Worm (Caenorhabditis elegans) whole organism, mixed stage, embryonic: ENCODE results near the gene fbxa-164.

Source experiments
- M03D4.4 ChIP-seq: sonication (generic microtip); optimal IDR thresholded peaks from 2 replicates; lab custom pipeline; 2017; ENCODE audit warnings: mild to moderate bottlenecking, missing genetic modification characterization, missing compliant biosample characterization
- bed-3 ChIP-seq: fragments of 200-800 bp; sonication (Bioruptor generic); optimal IDR thresholded peaks from 3 replicates; lab custom pipeline; 2018; ENCODE audit warnings: mild to moderate bottlenecking, missing genetic modification characterization, moderate library complexity, missing compliant biosample characterization
- blmp-1 ChIP-seq: fragments of 150-350 bp; optimal IDR thresholded peaks from 2 replicates; lab custom pipeline; 2014; ENCODE audit warnings: missing biosample characterization, missing genetic modification characterization
- ceh-39 ChIP-seq: fragments of 150-350 bp; optimal IDR thresholded peaks from 2 replicates; lab custom pipeline; 2014; ENCODE audit warnings: missing biosample characterization, missing genetic modification characterization
- ceh-43 ChIP-seq: fragments of 200-800 bp; sonication (Bioruptor generic); optimal IDR thresholded peaks from 2 replicates; lab custom pipeline; 2018; ENCODE audit warnings: mild to moderate bottlenecking, missing genetic modification characterization, moderate library complexity, missing compliant biosample characterization
- ceh-83 ChIP-seq: fragments of 200-800 bp; sonication (Bioruptor generic); optimal IDR thresholded peaks from 2 replicates; lab custom pipeline; 2018; ENCODE audit warnings: mild to moderate bottlenecking, missing genetic modification characterization, missing compliant biosample characterization
- ces-1 ChIP-seq: fragments of 150-350 bp; optimal IDR thresholded peaks from 2 replicates; lab custom pipeline; 2014; ENCODE audit warnings: missing biosample characterization, missing genetic modification reagents, missing genetic modification characterization
- cnd-1 ChIP-seq: fragments of 200-800 bp; sonication (Bioruptor generic); optimal IDR thresholded peaks from 2 replicates; lab custom pipeline; 2018; ENCODE audit warnings: mild to moderate bottlenecking, missing genetic modification characterization, missing compliant biosample characterization
- drap-1 ChIP-seq: fragments of 200-800 bp; sonication (Bioruptor generic); optimal IDR thresholded peaks from 3 replicates; lab custom pipeline; 2018; ENCODE audit warnings: mild to moderate bottlenecking, missing genetic modification characterization, missing compliant biosample characterization
- elt-1 ChIP-seq: sonication (generic microtip); optimal IDR thresholded peaks from 2 replicates; lab custom pipeline; 2017; ENCODE audit warnings: missing genetic modification characterization, mild to moderate bottlenecking, missing compliant biosample characterization, antibody characterized with exemption, moderate library complexity, borderline replicate concordance; ENCODE audit not compliant: insufficient read depth
- elt-3 ChIP-seq: fragments of 150-350 bp; optimal IDR thresholded peaks from 2 replicates; lab custom pipeline; 2014; ENCODE audit warnings: missing biosample characterization, missing genetic modification characterization
- flh-1 ChIP-seq: fragments of 200-800 bp; sonication (Bioruptor generic); optimal IDR thresholded peaks from 2 replicates; lab custom pipeline; 2018; ENCODE audit warnings: mild to moderate bottlenecking, missing genetic modification characterization, moderate library complexity, missing compliant biosample characterization
- ham-2 ChIP-seq: fragments of 200-800 bp; sonication (Bioruptor generic); optimal IDR thresholded peaks from 2 replicates; lab custom pipeline; 2018; ENCODE audit warnings: mild to moderate bottlenecking, missing genetic modification characterization, missing compliant biosample characterization
- lin-13 ChIP-seq: fragments of 150-350 bp; optimal IDR thresholded peaks from 2 replicates; lab custom pipeline; 2014; ENCODE audit warnings: missing biosample characterization, missing genetic modification characterization
- lin-32 ChIP-seq: fragments of 200-800 bp; sonication (Bioruptor generic); optimal IDR thresholded peaks from 2 replicates; lab custom pipeline; 2018; ENCODE audit warnings: mild to moderate bottlenecking, missing genetic modification characterization, missing compliant biosample characterization
- lsy-2 ChIP-seq: fragments of 150-350 bp; optimal IDR thresholded peaks from 2 replicates; lab custom pipeline; 2014; ENCODE audit warnings: missing biosample characterization, missing genetic modification characterization
- mep-1 ChIP-seq: fragments of 150-350 bp; optimal IDR thresholded peaks from 2 replicates; lab custom pipeline; 2017; ENCODE audit warnings: missing biosample characterization, missing genetic modification reagents, missing genetic modification characterization, inconsistent platforms
- mls-2 ChIP-seq: sonication (generic microtip); optimal IDR thresholded peaks from 2 replicates; lab custom pipeline; 2016; ENCODE audit warnings: mild to moderate bottlenecking, missing genetic modification characterization, moderate library complexity, missing compliant biosample characterization
- nhr-12 ChIP-seq: fragments of 150-350 bp; optimal IDR thresholded peaks from 2 replicates; lab custom pipeline; 2014; ENCODE audit warnings: missing biosample characterization, missing genetic modification characterization
- nhr-2 ChIP-seq: fragments of 150-350 bp; optimal IDR thresholded peaks from 2 replicates; lab custom pipeline; 2014; ENCODE audit warnings: missing biosample characterization, missing genetic modification characterization
- nhr-237 ChIP-seq: fragments of 150-350 bp; optimal IDR thresholded peaks from 2 replicates; lab custom pipeline; 2014; ENCODE audit warnings: missing biosample characterization, missing genetic modification characterization
- nhr-28 ChIP-seq: fragments of 150-350 bp; optimal IDR thresholded peaks from 2 replicates; lab custom pipeline; 2014; ENCODE audit warnings: missing biosample characterization, missing genetic modification characterization
- nhr-76 ChIP-seq: sonication (generic microtip); optimal IDR thresholded peaks from 2 replicates; lab custom pipeline; 2017; ENCODE audit warnings: missing biosample characterization, missing genetic modification characterization
- pha-4 ChIP-seq: fragments of 150-350 bp; optimal IDR thresholded peaks from 2 replicates; lab custom pipeline; 2018; ENCODE audit warnings: missing biosample characterization, missing genetic modification reagents, missing genetic modification characterization
- sem-2 ChIP-seq: fragments of 200-800 bp; sonication (Bioruptor generic); optimal IDR thresholded peaks from 2 replicates; lab custom pipeline; 2018; ENCODE audit warnings: mild to moderate bottlenecking, missing genetic modification characterization, missing compliant biosample characterization
- sptf-1 ChIP-seq: sonication (generic microtip); optimal IDR thresholded peaks from 2 replicates; lab custom pipeline; 2017; ENCODE audit warnings: mild to moderate bottlenecking, missing genetic modification characterization, moderate library complexity, missing compliant biosample characterization
- unc-120 ChIP-seq: sonication (generic microtip); optimal IDR thresholded peaks from 2 replicates; lab custom pipeline; 2017; ENCODE audit warnings: missing genetic modification characterization, missing compliant biosample characterization; ENCODE audit not compliant: poor library complexity, severe bottlenecking
- unc-39 ChIP-seq: fragments of 150-350 bp; optimal IDR thresholded peaks from 2 replicates; lab custom pipeline; 2014; ENCODE audit warnings: missing biosample characterization, missing genetic modification characterization
- unc-62 ChIP-seq: fragments of 150-350 bp; optimal IDR thresholded peaks from 2 replicates; lab custom pipeline; 2014; ENCODE audit warnings: missing biosample characterization, missing genetic modification reagents, missing genetic modification characterization
- zip-8 ChIP-seq: fragments of 150-350 bp; optimal IDR thresholded peaks from 2 replicates; lab custom pipeline; 2014; ENCODE audit warnings: missing biosample characterization, missing genetic modification characterization
- ztf-11 ChIP-seq: fragments of 150-350 bp; optimal IDR thresholded peaks from 2 replicates; lab custom pipeline; 2014; ENCODE audit warnings: missing biosample characterization, missing genetic modification characterization

Gene fbxa-164

ce11 chrII:1653397-1653796 is 39.5 kb upstream of the fbxa-164 start, which contains the start of gene fbxb-15:
Gene fbxb-15 (minus strand): TSS chrII:1653497.
- no peak for TF ChIP-seq unc-120
- no peak for TF ChIP-seq nhr-12 (tag; lab: Kevin White, UChicago)

- no peak for TF ChIP-seq cnd-1
- no peak for TF ChIP-seq nhr-2 (tag; lab: Kevin White, UChicago)
- no peak for TF ChIP-seq ham-2
- no peak for TF ChIP-seq elt-3
- no peak for TF ChIP-seq bed-3 (GFP tag; lab: Kevin White, UChicago)
- no peak for TF ChIP-seq ces-1
- no peak for TF ChIP-seq ceh-39
- TF ChIP-seq lin-32, result no peak
- TF ChIP-seq unc-62 (GFP tag; lab: Kevin White, UChicago), result no peak
- no peak for TF ChIP-seq blmp-1 (tag; lab: Kevin White, UChicago)
- TF ChIP-seq sptf-1 (tag; lab: Kevin White, UChicago), result no peak
- no peak for TF ChIP-seq mep-1 (tag; lab: Kevin White, UChicago)
- no peak for TF ChIP-seq zip-8 (tag; lab: Kevin White, UChicago)
- TF ChIP-seq elt-1 (tag; lab: Kevin White, UChicago), result no peak
- TF ChIP-seq nhr-76 (tag; lab: Kevin White, UChicago), result no peak
- no peak for TF ChIP-seq M03D4.4 (tag; lab: Kevin White, UChicago)
- TF ChIP-seq flh-1 (GFP tag; lab: Kevin White, UChicago), result no peak
- TF ChIP-seq, all 35 proteins: peak for 0
Measured at ce11 chrII:1651804-1652203, 37.9 kb upstream of the fbxa-164 start, which contains the start of gene fbxb-16. Gene fbxb-16 (minus strand): TSS chrII:1651904.

ce11 chrII:1650502-1650901 is 36.6 kb upstream of the fbxa-164 start, which contains the start of gene fbxb-20:
Gene fbxb-20 (minus strand): TSS chrII:1650602.
- no peak for TF ChIP-seq sem-2 (GFP tag; lab: Kevin White, UChicago)

- TF ChIP-seq nhr-76 (tag; lab: Kevin White, UChicago) (no peak), nhr-28 (no peak), ceh-83 (GFP tag; lab: Kevin White, UChicago) (no peak), lin-13 (tag; lab: Kevin White, UChicago) (no peak), unc-62 (GFP tag; lab: Kevin White, UChicago) (no peak), elt-1 (tag; lab: Kevin White, UChicago) (no peak), mls-2 (tag; lab: Kevin White, UChicago) (no peak), lsy-2 (no peak), blmp-1 (tag; lab: Kevin White, UChicago) (no peak), flh-1 (GFP tag; lab: Kevin White, UChicago) (no peak), ceh-39 (no peak), unc-120 (no peak), ceh-43 (no peak), bed-3 (GFP tag; lab: Kevin White, UChicago) (no peak), nhr-237 (no peak), M03D4.4 (tag; lab: Kevin White, UChicago) (no peak)
Measured at ce11 chrII:1648768-1649167, 34.9 kb upstream of the fbxa-164 start, which contains the start of gene fbxb-21. Gene fbxb-21 (minus strand): TSS chrII:1648868.

- no peak for TF ChIP-seq lin-13 (tag; lab: Kevin White, UChicago)
- no peak for TF ChIP-seq elt-1 (tag; lab: Kevin White, UChicago)
- TF ChIP-seq mls-2 (tag; lab: Kevin White, UChicago), result no peak
- no peak for TF ChIP-seq sptf-1 (tag; lab: Kevin White, UChicago)
- no peak for TF ChIP-seq nhr-28
- no peak for TF ChIP-seq unc-62 (GFP tag; lab: Kevin White, UChicago)
- no peak for TF ChIP-seq nhr-76 (tag; lab: Kevin White, UChicago)
- TF ChIP-seq nhr-2 (tag; lab: Kevin White, UChicago), result no peak
- no peak for TF ChIP-seq bed-3 (GFP tag; lab: Kevin White, UChicago)
- TF ChIP-seq ces-1, result no peak
- TF ChIP-seq unc-120, result no peak
- TF ChIP-seq mep-1 (tag; lab: Kevin White, UChicago), result no peak
- no peak for TF ChIP-seq ztf-11 (tag; lab: Kevin White, UChicago)
- no peak for TF ChIP-seq pha-4
- no peak for TF ChIP-seq zip-8 (tag; lab: Kevin White, UChicago)
- TF ChIP-seq drap-1, result no peak
- TF ChIP-seq ham-2, result no peak
- TF ChIP-seq unc-39 (tag; lab: Kevin White, UChicago), result no peak
Measured at ce11 chrII:1646199-1646598, 32.3 kb upstream of the fbxa-164 start, which contains the start of gene ZC204.17. Gene ZC204.17 (minus strand): TSS chrII:1646299.
